Fruit fly (Drosophila melanogaster) whole organism, embryonic: ENCODE measurements around the gene CG33703.

Experiments
- B-H2 ChIP-seq: fragments of 200-800 bp; sonication (Bioruptor generic); optimal IDR thresholded peaks from 2 replicates; lab custom pipeline; 2018; ENCODE audit warnings: missing biosample characterization, mild to moderate bottlenecking, missing genetic modification characterization
- Bgb ChIP-seq: fragments of 200-800 bp; sonication (Bioruptor generic); IDR thresholded peaks from 2 replicates; pipeline ENCODE4 v1.3.6; 2022; ENCODE audit warnings: missing biosample characterization, missing genetic modification characterization; ENCODE audit not compliant: partially characterized antibody
- CG10147 ChIP-seq: fragments of 200-800 bp; sonication (Bioruptor generic); optimal IDR thresholded peaks from 2 replicates; lab custom pipeline; 2019; ENCODE audit warnings: missing biosample characterization, mild to moderate bottlenecking, missing genetic modification characterization, moderate library complexity
- CG1024 ChIP-seq: fragments of 200-800 bp; sonication (Bioruptor generic); IDR thresholded peaks from 2 replicates; pipeline ENCODE4 v1.3.6; 2022; ENCODE audit warnings: missing biosample characterization, missing genetic modification characterization
- CG10321 ChIP-seq: fragments of 200-800 bp; sonication (Bioruptor generic); IDR thresholded peaks from 2 replicates; pipeline ENCODE4 v1.3.6; 2022; ENCODE audit warnings: missing biosample characterization, missing genetic modification characterization
- CG11093 ChIP-seq: fragments of 200-800 bp; sonication (Bioruptor generic); IDR thresholded peaks from 3 replicates; pipeline ENCODE4 v1.3.6; 2022; ENCODE audit warnings: missing biosample characterization, missing genetic modification characterization
- CG11695 ChIP-seq: fragments of 200-800 bp; sonication (Bioruptor generic); IDR thresholded peaks from 3 replicates; pipeline ENCODE4 v1.3.6; 2022; ENCODE audit warnings: missing biosample characterization, missing genetic modification characterization
- CG1233 ChIP-seq: fragments of 200-800 bp; sonication (Bioruptor generic); optimal IDR thresholded peaks from 4 replicates; lab custom pipeline; 2018; ENCODE audit warnings: missing biosample characterization, mild to moderate bottlenecking, missing genetic modification characterization
- CG12659 ChIP-seq: fragments of 200-800 bp; sonication (Bioruptor generic); optimal IDR thresholded peaks from 3 replicates; lab custom pipeline; 2017; ENCODE audit warnings: mild to moderate bottlenecking, missing biosample characterization, missing genetic modification reagents, missing genetic modification characterization
- CG12769 ChIP-seq: fragments of 200-800 bp; sonication (Bioruptor generic); optimal IDR thresholded peaks from 2 replicates; lab custom pipeline; 2019; ENCODE audit warnings: missing biosample characterization, mild to moderate bottlenecking, missing genetic modification characterization, moderate library complexity
- CG14441 ChIP-seq: fragments of 200-800 bp; sonication (Bioruptor generic); IDR thresholded peaks from 2 replicates; pipeline ENCODE4 v1.3.6; 2022; ENCODE audit warnings: missing biosample characterization, missing genetic modification characterization
- CG15269 ChIP-seq: fragments of 200-800 bp; sonication (Bioruptor generic); optimal IDR thresholded peaks from 2 replicates; lab custom pipeline; 2018; ENCODE audit warnings: missing biosample characterization, mild to moderate bottlenecking, missing genetic modification characterization, moderate library complexity
- CG17186 ChIP-seq: fragments of 200-800 bp; sonication (Bioruptor generic); optimal IDR thresholded peaks from 3 replicates; lab custom pipeline; 2017; ENCODE audit warnings: missing biosample characterization, missing genetic modification reagents, missing genetic modification characterization
- CG1832 ChIP-seq: fragments of 200-800 bp; sonication (Bioruptor generic); optimal IDR thresholded peaks from 2 replicates; lab custom pipeline; 2017; ENCODE audit warnings: missing biosample characterization, mild to moderate bottlenecking, missing genetic modification characterization, inconsistent platforms
- CG2120 ChIP-seq: fragments of 200-800 bp; sonication (Bioruptor generic); optimal IDR thresholded peaks from 3 replicates; lab custom pipeline; 2016; ENCODE audit warnings: missing biosample characterization, missing genetic modification characterization
- CG2199 ChIP-seq: fragments of 200-800 bp; sonication (Bioruptor generic); IDR thresholded peaks from 3 replicates; pipeline ENCODE4 v1.3.6; 2022; ENCODE audit warnings: missing biosample characterization, missing genetic modification characterization
- CG2712 ChIP-seq: fragments of 200-800 bp; optimal IDR thresholded peaks from 3 replicates; lab custom pipeline; 2019; ENCODE audit warnings: missing biosample characterization, mild to moderate bottlenecking, missing genetic modification characterization, moderate library complexity
- CG34224 ChIP-seq: fragments of 200-800 bp; sonication (Bioruptor generic); IDR thresholded peaks from 3 replicates; pipeline ENCODE4 v1.3.6; 2022; ENCODE audit warnings: missing biosample characterization, missing genetic modification characterization; ENCODE audit not compliant: partially characterized antibody
- CG7357 ChIP-seq: fragments of 200-800 bp; sonication (Bioruptor generic); IDR thresholded peaks from 3 replicates; pipeline ENCODE4 v1.3.6; 2022; ENCODE audit warnings: missing biosample characterization, missing genetic modification characterization
- CrebB ChIP-seq: fragments of 200-800 bp; sonication (Bioruptor generic); optimal IDR thresholded peaks from 3 replicates; lab custom pipeline; 2018; ENCODE audit warnings: missing biosample characterization, mild to moderate bottlenecking, missing genetic modification characterization
- HLH54F ChIP-seq: fragments of 200-800 bp; sonication (Bioruptor generic); optimal IDR thresholded peaks from 3 replicates; lab custom pipeline; 2016; ENCODE audit warnings: missing biosample characterization, missing genetic modification characterization
- Hand ChIP-seq: fragments of 200-800 bp; sonication (Bioruptor generic); optimal IDR thresholded peaks from 2 replicates; lab custom pipeline; 2017; ENCODE audit warnings: mild to moderate bottlenecking, missing biosample characterization, missing genetic modification reagents, missing genetic modification characterization
- Hr78 ChIP-seq, 2 experiments: fragments of 200-800 bp in 1 of 2; fragments of >200 bp in 1 of 2; sonication (Bioruptor generic) in 1 of 2; optimal IDR thresholded peaks; 2 replicates each; lab custom pipeline; 2017 to 2019; ENCODE audit warnings: missing biosample characterization in 2 of 2, missing genetic modification characterization in 2 of 2, mild to moderate bottlenecking in 1 of 2, moderate library complexity in 1 of 2
- Med ChIP-seq: fragments of 200-800 bp; sonication (Bioruptor generic); peaks from one replicate; lab custom pipeline; 2016; ENCODE audit warnings: missing biosample characterization, missing genetic modification characterization, mild to moderate bottlenecking, inconsistent platforms, moderate library complexity
- Nf-YC ChIP-seq: fragments of 200-800 bp; optimal IDR thresholded peaks from 3 replicates; lab custom pipeline; 2019; ENCODE audit warnings: missing biosample characterization, mild to moderate bottlenecking, missing genetic modification characterization, moderate library complexity
- Oli ChIP-seq: fragments of 200-800 bp; sonication (Bioruptor generic); optimal IDR thresholded peaks from 2 replicates; lab custom pipeline; 2018; ENCODE audit warnings: missing biosample characterization, mild to moderate bottlenecking, missing genetic modification characterization, moderate library complexity
- Side ChIP-seq: fragments of 200-800 bp; sonication (Bioruptor generic); optimal IDR thresholded peaks from 2 replicates; lab custom pipeline; 2016; ENCODE audit warnings: missing biosample characterization, missing genetic modification characterization
- Sry-β ChIP-seq: fragments of 200-800 bp; sonication (Bioruptor generic); optimal IDR thresholded peaks from 2 replicates; lab custom pipeline; 2018; ENCODE audit warnings: missing biosample characterization, mild to moderate bottlenecking, missing genetic modification characterization, moderate library complexity
- Xbp1 ChIP-seq: fragments of 200-800 bp; sonication (Bioruptor generic); optimal IDR thresholded peaks from 3 replicates; lab custom pipeline; 2016; ENCODE audit warnings: missing biosample characterization, mild to moderate bottlenecking, missing genetic modification characterization
- ase ChIP-seq: fragments of 200-800 bp; sonication (Bioruptor generic); IDR thresholded peaks from 3 replicates; pipeline ENCODE4 v1.3.6; 2022; ENCODE audit warnings: missing biosample characterization, missing genetic modification characterization
- bowl ChIP-seq: fragments of 200-800 bp; sonication (Bioruptor generic); IDR thresholded peaks from 2 replicates; pipeline ENCODE4 v1.3.6; 2022; ENCODE audit warnings: missing biosample characterization, missing genetic modification characterization
- br ChIP-seq: fragments of >200 bp; optimal IDR thresholded peaks from 2 replicates; lab custom pipeline; 2017
- danr ChIP-seq: fragments of 200-800 bp; sonication (Bioruptor generic); IDR thresholded peaks from 2 replicates; pipeline ENCODE4 v1.3.6; 2022; ENCODE audit warnings: missing biosample characterization, missing genetic modification characterization
- ham ChIP-seq: fragments of 200-800 bp; sonication (Bioruptor generic); IDR thresholded peaks from 2 replicates; pipeline ENCODE4 v1.3.6; 2022; ENCODE audit warnings: missing biosample characterization, missing genetic modification characterization
- jing ChIP-seq: fragments of 200-800 bp; sonication (Bioruptor generic); optimal IDR thresholded peaks from 2 replicates; lab custom pipeline; 2018; ENCODE audit warnings: missing biosample characterization, mild to moderate bottlenecking, missing genetic modification characterization
- mld ChIP-seq: fragments of 200-800 bp; sonication (Bioruptor generic); IDR thresholded peaks from 3 replicates; pipeline ENCODE4 v1.3.6; 2022; ENCODE audit warnings: missing biosample characterization, missing genetic modification characterization; ENCODE audit not compliant: partially characterized antibody
- nom ChIP-seq: fragments of 200-800 bp; sonication (Bioruptor generic); optimal IDR thresholded peaks from 2 replicates; lab custom pipeline; 2017; ENCODE audit warnings: missing biosample characterization, missing genetic modification characterization, mild to moderate bottlenecking, moderate library complexity, missing genetic modification reagents
- oc ChIP-seq: fragments of 200-800 bp; sonication (Bioruptor generic); optimal IDR thresholded peaks from 2 replicates; lab custom pipeline; 2018; ENCODE audit warnings: missing biosample characterization, mild to moderate bottlenecking, missing genetic modification characterization, moderate library complexity
- sqz ChIP-seq: fragments of 200-800 bp; sonication (Bioruptor generic); optimal IDR thresholded peaks from 3 replicates; lab custom pipeline; 2018; ENCODE audit warnings: missing biosample characterization, mild to moderate bottlenecking, missing genetic modification characterization
- tgo ChIP-seq: fragments of 200-800 bp; sonication (Bioruptor generic); IDR thresholded peaks from 3 replicates; pipeline ENCODE4 v1.3.6; 2022; ENCODE audit warnings: missing biosample characterization, missing genetic modification characterization
- trem ChIP-seq: fragments of 200-800 bp; optimal IDR thresholded peaks from 3 replicates; lab custom pipeline; 2019; ENCODE audit warnings: missing biosample characterization, mild to moderate bottlenecking, missing genetic modification characterization, moderate library complexity

CG33703 gene

DNA sequence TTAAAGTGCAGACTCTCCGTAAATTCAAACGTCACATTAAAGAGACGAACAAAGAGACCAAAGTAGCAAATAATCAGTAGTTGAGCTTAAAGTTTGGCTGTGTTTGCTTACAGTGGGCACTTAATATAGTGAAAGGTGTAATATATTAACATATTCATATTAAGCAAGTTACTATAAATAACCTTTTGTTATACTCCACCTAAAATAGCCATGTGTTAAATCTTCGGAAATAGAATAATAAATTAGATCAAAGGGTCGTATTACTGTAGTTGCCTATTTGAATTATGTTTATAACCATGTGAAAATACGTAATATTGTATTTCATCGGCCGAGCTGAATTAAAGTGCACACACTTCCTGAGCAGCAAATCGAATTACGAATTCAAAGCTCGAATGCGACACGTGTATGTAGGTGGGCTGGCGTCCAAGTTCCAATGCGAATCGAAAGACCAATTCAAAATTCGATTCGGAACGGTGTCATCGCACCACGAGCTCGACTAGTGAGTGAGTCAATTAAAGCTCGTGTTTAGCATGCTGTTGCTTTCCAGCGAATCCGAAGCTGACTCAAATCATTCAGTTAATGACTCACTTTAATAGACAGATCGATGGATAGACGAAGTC is 39.8 kb upstream of the CG33703 start (continued):
- no peak for TF ChIP-seq mld
- peak; percentile 49 for TF ChIP-seq CG15269 (tag; lab: Kevin White, UChicago)
- no peak for TF ChIP-seq trem (tag; lab: Kevin White, UChicago)
- TF ChIP-seq CrebB (tag; lab: Kevin White, UChicago): no peak
- TF ChIP-seq B-H2 (GFP tag; lab: Kevin White, UChicago): no peak
- TF ChIP-seq CG2199 (GFP tag; lab: Robert Waterston, UW): no peak
- no peak for TF ChIP-seq ase (GFP tag; lab: Robert Waterston, UW)
- TF ChIP-seq tgo (GFP tag; lab: Robert Waterston, UW): peak; percentile 51
- TF ChIP-seq CG17186: no peak
- peak; percentile 38 for TF ChIP-seq CG14441
- TF ChIP-seq CG1024 (GFP tag; lab: Robert Waterston, UW): no peak
- no peak for TF ChIP-seq Hand (GFP tag; lab: Kevin White, UChicago)
- TF ChIP-seq Oli (tag; lab: Kevin White, UChicago): peak; percentile 36
- TF ChIP-seq CG11093 (GFP tag; lab: Robert Waterston, UW): no peak
- TF ChIP-seq bowl (GFP tag; lab: Robert Waterston, UW): no peak
- 0 out of 3 replicates have a peak, but pooled peaks have one; percentile 19 for TF ChIP-seq CG11695 (GFP tag; lab: Robert Waterston, UW)
- no peak for TF ChIP-seq CG12659
- TF ChIP-seq danr: no peak
- no peak for TF ChIP-seq CG1233
- TF ChIP-seq CG34224 (GFP tag; lab: Robert Waterston, UW): no peak
- TF ChIP-seq Xbp1 (GFP tag; lab: Kevin White, UChicago): peak; percentile 11

DNA sequence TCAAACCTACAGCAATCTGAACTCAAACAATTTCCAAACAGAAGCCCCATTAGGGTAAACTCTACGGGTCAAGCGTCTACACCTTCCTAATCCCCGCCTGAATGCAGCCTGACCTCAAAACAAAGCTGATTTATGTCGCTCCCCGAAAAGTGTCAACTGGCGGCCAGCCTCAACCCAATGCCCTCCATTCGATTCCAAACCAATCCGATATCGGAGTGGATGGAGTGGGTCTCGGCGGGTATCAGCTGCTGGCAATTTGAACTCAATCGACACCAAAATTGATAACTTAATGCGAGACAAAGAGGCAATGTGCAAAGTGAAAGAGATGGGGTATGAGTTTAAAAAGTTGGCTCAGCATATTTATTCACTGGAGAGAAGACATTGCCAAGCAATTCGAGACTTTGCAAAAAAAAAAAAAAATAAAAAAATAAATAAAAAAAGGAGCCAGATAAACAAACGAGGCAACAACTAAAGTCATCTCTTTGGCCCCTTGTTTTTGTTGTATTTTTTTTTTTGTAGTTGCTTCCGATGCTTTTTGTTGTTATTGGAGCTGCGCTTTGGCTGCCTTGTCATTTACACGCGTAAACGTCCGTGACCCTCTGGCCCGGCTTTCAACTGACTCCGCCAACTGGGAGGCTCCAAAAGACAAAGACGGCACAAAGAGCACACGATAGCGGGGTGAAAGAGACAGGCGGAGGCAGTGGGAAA is 38.6 kb upstream of the CG33703 start:
- TF ChIP-seq Sry-β (GFP tag; lab: Kevin White, UChicago) (no peak), CG10147 (GFP tag; lab: Kevin White, UChicago) (no peak), Bgb (GFP tag; lab: Robert Waterston, UW) (no peak), nom (peak; percentile 86), CG1832 (GFP tag; lab: Kevin White, UChicago) (peak; percentile 27), jing (GFP tag; lab: Kevin White, UChicago) (no peak), Med (GFP tag; lab: Kevin White, UChicago) (peak; percentile 32), CG12769 (tag; lab: Kevin White, UChicago) (peak; percentile 19), Xbp1 (GFP tag; lab: Kevin White, UChicago) (no peak), ham (no peak), CG2120 (GFP tag; lab: Kevin White, UChicago) (no peak), CG7357 (GFP tag; lab: Robert Waterston, UW) (no peak), Nf-YC (tag; lab: Kevin White, UChicago) (peak; percentile 23), CG2712 (tag; lab: Kevin White, UChicago) (no peak), CG10321 (GFP tag; lab: Robert Waterston, UW) (0 out of 2 replicates have a peak, but pooled peaks have one; percentile 46), br (no peak), Side (GFP tag; lab: Kevin White, UChicago) (no peak), HLH54F (GFP tag; lab: Kevin White, UChicago) (no peak), Hr78 (GFP tag; optimal IDR thresholded peaks at IDR 0.05; lab: Kevin White, UChicago) (peak in 1 of 2 experiments; percentile 72), oc (peak; percentile 71), sqz (GFP tag; lab: Kevin White, UChicago) (peak; percentile 40)
